Worm (Caenorhabditis elegans) whole organism, late embryonic: ENCODE measurements around the gene str-185.
A peak's percentile ranks its signal among the peaks of the same experiment; 100 is the strongest.

Source experiments
- C08G9.2 ChIP-seq: sonication (generic microtip); optimal IDR thresholded peaks from 2 replicates; lab custom pipeline; 2016; ENCODE audit warnings: mild to moderate bottlenecking, missing genetic modification characterization, moderate library complexity, missing compliant biosample characterization
- K02D7.2 ChIP-seq: sonication (generic microtip); optimal IDR thresholded peaks from 2 replicates; lab custom pipeline; 2017; ENCODE audit warnings: mild to moderate bottlenecking, missing genetic modification characterization, missing compliant biosample characterization
- T23F11.4 ChIP-seq: fragments of 200-800 bp; sonication (Bioruptor generic); optimal IDR thresholded peaks from 2 replicates; lab custom pipeline; 2018; ENCODE audit warnings: mild to moderate bottlenecking, missing genetic modification characterization, missing compliant biosample characterization
- Y22D7AL.16 ChIP-seq: sonication (generic microtip); optimal IDR thresholded peaks from 2 replicates; lab custom pipeline; 2016; ENCODE audit warnings: missing genetic modification characterization, missing compliant biosample characterization
- ahr-1 ChIP-seq: sonication (generic microtip); optimal IDR thresholded peaks from 2 replicates; lab custom pipeline; 2016; ENCODE audit warnings: missing genetic modification characterization, missing compliant biosample characterization
- ceh-18 ChIP-seq: sonication (generic microtip); optimal IDR thresholded peaks from 2 replicates; lab custom pipeline; 2016; ENCODE audit warnings: missing genetic modification characterization, missing compliant biosample characterization
- ceh-19 ChIP-seq: fragments of 200-800 bp; sonication (Bioruptor generic); optimal IDR thresholded peaks from 2 replicates; lab custom pipeline; 2018; ENCODE audit warnings: mild to moderate bottlenecking, missing genetic modification characterization, missing compliant biosample characterization
- ceh-22 ChIP-seq: sonication (generic microtip); optimal IDR thresholded peaks from 2 replicates; lab custom pipeline; 2017; ENCODE audit warnings: missing biosample characterization, missing genetic modification characterization
- ceh-45 ChIP-seq: fragments of 200-800 bp; sonication (Bioruptor generic); IDR thresholded peaks from 2 replicates; pipeline ENCODE4 v1.3.6; 2022; ENCODE audit warnings: missing genetic modification reagents, missing genetic modification characterization, missing compliant biosample characterization
- ceh-48 ChIP-seq: sonication (generic microtip); optimal IDR thresholded peaks from 2 replicates; lab custom pipeline; 2016; ENCODE audit warnings: missing genetic modification characterization, inconsistent platforms, missing compliant biosample characterization
- ceh-6 ChIP-seq: fragments of 200-800 bp; sonication (Bioruptor generic); optimal IDR thresholded peaks from 2 replicates; lab custom pipeline; 2018; ENCODE audit warnings: mild to moderate bottlenecking, missing genetic modification characterization, missing compliant biosample characterization
- ceh-9 ChIP-seq: sonication (generic microtip); optimal IDR thresholded peaks from 2 replicates; lab custom pipeline; 2016; ENCODE audit warnings: mild to moderate bottlenecking, missing genetic modification characterization, inconsistent platforms, missing compliant biosample characterization
- che-1 ChIP-seq: sonication (generic microtip); optimal IDR thresholded peaks from 2 replicates; lab custom pipeline; 2016; ENCODE audit warnings: mild to moderate bottlenecking, missing genetic modification characterization, missing compliant biosample characterization
- elt-4 ChIP-seq: sonication (generic microtip); optimal IDR thresholded peaks from 2 replicates; lab custom pipeline; 2016; ENCODE audit warnings: missing genetic modification characterization, missing compliant biosample characterization
- ets-4 ChIP-seq: sonication (generic microtip); optimal IDR thresholded peaks from 2 replicates; lab custom pipeline; 2016; ENCODE audit warnings: missing genetic modification characterization, missing compliant biosample characterization
- fax-1 ChIP-seq: sonication (generic microtip); optimal IDR thresholded peaks from 2 replicates; lab custom pipeline; 2016; ENCODE audit warnings: missing genotype, missing genetic modification characterization, missing compliant biosample characterization
- fkh-10 ChIP-seq: fragments of 150-350 bp; optimal IDR thresholded peaks from 2 replicates; lab custom pipeline; 2014; ENCODE audit warnings: missing biosample characterization, missing genetic modification reagents, missing genetic modification characterization
- hlh-30 ChIP-seq: sonication (generic microtip); optimal IDR thresholded peaks from 2 replicates; lab custom pipeline; 2017; ENCODE audit warnings: antibody characterized with exemption, missing genetic modification characterization, missing compliant biosample characterization; ENCODE audit not compliant: insufficient read depth
- hlh-6 ChIP-seq: sonication (generic microtip); optimal IDR thresholded peaks from 2 replicates; lab custom pipeline; 2016; ENCODE audit warnings: missing genotype, missing genetic modification characterization, missing compliant biosample characterization
- hlh-8 ChIP-seq: sonication (generic microtip); optimal IDR thresholded peaks from 2 replicates; lab custom pipeline; 2016; ENCODE audit warnings: missing genotype, missing genetic modification characterization, missing compliant biosample characterization
- lin-11 ChIP-seq: fragments of 200-800 bp; sonication (Bioruptor generic); optimal IDR thresholded peaks from 2 replicates; lab custom pipeline; 2018; ENCODE audit warnings: mild to moderate bottlenecking, missing genetic modification characterization, missing compliant biosample characterization
- madf-2 ChIP-seq: sonication (generic microtip); optimal IDR thresholded peaks from 2 replicates; lab custom pipeline; 2017; ENCODE audit warnings: missing genetic modification characterization, missing compliant biosample characterization
- mec-3 ChIP-seq: sonication (generic microtip); optimal IDR thresholded peaks from 2 replicates; lab custom pipeline; 2016; ENCODE audit warnings: borderline replicate concordance, missing genetic modification characterization, missing compliant biosample characterization
- nhr-232 ChIP-seq: sonication (generic microtip); optimal IDR thresholded peaks from 2 replicates; lab custom pipeline; 2016; ENCODE audit warnings: missing genetic modification characterization, missing compliant biosample characterization
- npax-4 ChIP-seq: sonication (generic microtip); optimal IDR thresholded peaks from 2 replicates; lab custom pipeline; 2016; ENCODE audit warnings: missing genetic modification characterization, missing compliant biosample characterization
- odd-2 ChIP-seq: sonication (generic microtip); optimal IDR thresholded peaks from 2 replicates; lab custom pipeline; 2017; ENCODE audit warnings: antibody characterized with exemption, mild to moderate bottlenecking, missing genetic modification characterization, missing compliant biosample characterization
- pax-1 ChIP-seq: fragments of 150-350 bp; optimal IDR thresholded peaks from 2 replicates; lab custom pipeline; 2014; ENCODE audit warnings: missing biosample characterization, missing genetic modification characterization
- pha-2 ChIP-seq: sonication (generic microtip); optimal IDR thresholded peaks from 2 replicates; lab custom pipeline; 2017; ENCODE audit warnings: mild to moderate bottlenecking, missing genetic modification characterization, missing compliant biosample characterization
- pha-4 ChIP-seq: fragments of 150-350 bp; optimal IDR thresholded peaks from 2 replicates; lab custom pipeline; 2018; ENCODE audit warnings: missing biosample characterization, missing genetic modification reagents, missing genetic modification characterization
- pqm-1 ChIP-seq: sonication (generic microtip); optimal IDR thresholded peaks from 2 replicates; lab custom pipeline; 2016; ENCODE audit warnings: missing genetic modification characterization, missing compliant biosample characterization
- sdc-2 ChIP-seq: sonication (generic microtip); optimal IDR thresholded peaks from 2 replicates; lab custom pipeline; 2016; ENCODE audit warnings: missing genotype, missing genetic modification characterization, missing compliant biosample characterization
- sox-2 ChIP-seq: fragments of 200-800 bp; sonication (Bioruptor generic); IDR thresholded peaks from 2 replicates; pipeline ENCODE4 v1.3.6; 2022; ENCODE audit warnings: missing genetic modification reagents, missing genetic modification characterization, missing compliant biosample characterization
- unc-3 ChIP-seq, 2 experiments: fragments of 200-800 bp in 1 of 2; sonication (Bioruptor generic) in 1 of 2; sonication (generic microtip) in 1 of 2; conservative IDR thresholded peaks in 1 of 2; optimal IDR thresholded peaks in 1 of 2; 2 replicates each; pipeline versions ENCODE4 v1.3.6 to Lab custom; 2016 to 2022; ENCODE audit warnings: missing compliant biosample characterization in 2 of 2, missing genetic modification characterization in 2 of 2, missing genetic modification reagents in 1 of 2
- unc-42 ChIP-seq: sonication (generic microtip); optimal IDR thresholded peaks from 2 replicates; lab custom pipeline; 2016; ENCODE audit warnings: missing genotype, missing genetic modification characterization, missing compliant biosample characterization
- unc-55 ChIP-seq: sonication (generic microtip); optimal IDR thresholded peaks from 2 replicates; lab custom pipeline; 2017; ENCODE audit warnings: missing biosample characterization, missing genetic modification reagents, missing genetic modification characterization
- zip-5 ChIP-seq: sonication (generic microtip); optimal IDR thresholded peaks from 2 replicates; lab custom pipeline; 2016; ENCODE audit warnings: missing genetic modification characterization, missing compliant biosample characterization
- ztf-16 ChIP-seq: sonication (generic microtip); optimal IDR thresholded peaks from 2 replicates; lab custom pipeline; 2017; ENCODE audit warnings: missing genetic modification characterization, missing compliant biosample characterization

str-185 gene

ce11 chrIV:4429901-4430300 is at the start of gene str-185, which contains the start of gene R08C7.5:
TSS of gene str-185 (minus strand) at chrIV:4430001.
TSS of gene R08C7.5 (plus strand) at chrIV:4430229.
- TF ChIP-seq npax-4 (tag; lab: Kevin White, UChicago) (no peak), ceh-19 (no peak), Y22D7AL.16 (tag; lab: Kevin White, UChicago) (no peak), sox-2 (GFP tag; lab: Robert Waterston, UW) (no peak), hlh-30 (tag; lab: Kevin White, UChicago) (no peak), T23F11.4 (GFP tag; lab: Kevin White, UChicago) (no peak), ceh-9 (tag; lab: Kevin White, UChicago) (no peak), hlh-6 (no peak), che-1 (tag; lab: Kevin White, UChicago) (no peak), unc-3 (GFP tag; conservative IDR thresholded peaks at IDR 0.05; lab: Robert Waterston, UW) (no peak), unc-3 (tag; optimal IDR thresholded peaks at IDR 0.05; lab: Kevin White, UChicago) (no peak), pqm-1 (no peak), zip-5 (tag; lab: Kevin White, UChicago) (no peak), ceh-48 (tag; lab: Kevin White, UChicago) (no peak), hlh-8 (no peak), pax-1 (tag; lab: Kevin White, UChicago) (no peak), ceh-6 (GFP tag; lab: Kevin White, UChicago) (no peak), pha-4 (tag; lab: Kevin White, UChicago) (no peak), fax-1 (no peak), odd-2 (no peak), ztf-16 (tag; lab: Kevin White, UChicago) (no peak)

- TF ChIP-seq elt-4 (tag; lab: Kevin White, UChicago): no peak
- no peak for TF ChIP-seq C08G9.2 (tag; lab: Kevin White, UChicago)
- no peak for TF ChIP-seq sdc-2 (tag; lab: Kevin White, UChicago)
- no peak for TF ChIP-seq ets-4
- no peak for TF ChIP-seq madf-2 (tag; lab: Kevin White, UChicago)
Observed at ce11 chrIV:4478612-4479011, 48.8 kb upstream of the str-185 start.

ce11 chrIV:4477009-4477471 is 47.2 kb upstream of the str-185 start, which contains the start of gene M01H9.3:
TSS of gene M01H9.3 (minus strand) at chrIV:4477059.
- no peak for TF ChIP-seq ztf-16 (tag; lab: Kevin White, UChicago)
- no peak for TF ChIP-seq fkh-10
- TF ChIP-seq ahr-1 (tag; lab: Kevin White, UChicago): no peak
- TF ChIP-seq C08G9.2 (tag; lab: Kevin White, UChicago): no peak
- no peak for TF ChIP-seq hlh-6
- TF ChIP-seq unc-55 (GFP tag; lab: Kevin White, UChicago): peak; percentile 51
- TF ChIP-seq lin-11: no peak
- TF ChIP-seq hlh-30 (tag; lab: Kevin White, UChicago): no peak
- no peak for TF ChIP-seq ceh-6 (GFP tag; lab: Kevin White, UChicago)
- no peak for TF ChIP-seq ceh-45 (GFP tag; lab: Robert Waterston, UW)
- no peak for TF ChIP-seq K02D7.2 (tag; lab: Kevin White, UChicago)
- TF ChIP-seq ceh-18 (tag; lab: Kevin White, UChicago): peak; percentile 82
- no peak for TF ChIP-seq hlh-8
- no peak for TF ChIP-seq unc-42 (tag; lab: Kevin White, UChicago)
- TF ChIP-seq mec-3: no peak
- no peak for TF ChIP-seq ceh-22 (tag; lab: Kevin White, UChicago)

- no peak for TF ChIP-seq pha-2 (tag; lab: Kevin White, UChicago)
- TF ChIP-seq nhr-232 (tag; lab: Kevin White, UChicago): no peak
- TF ChIP-seq ztf-16 (tag; lab: Kevin White, UChicago): no peak
- TF ChIP-seq zip-5 (tag; lab: Kevin White, UChicago): no peak
Observed at ce11 chrIV:4475362-4476086, 45.7 kb upstream of the str-185 start.
